Worm (Caenorhabditis elegans): ENCODE data around the gene ckb-4.
A peak's percentile ranks its signal among the peaks of the same experiment; 100 is the strongest.

The ckb-4 gene

ce11 chrV:2139918-2140317, 30.7 kb upstream of the ckb-4 start, which contains the start of gene F22F7.7:
TSS of gene F22F7.7 (minus strand) at chrV:2140042.
- TF ChIP-seq fkh-8 (tag; optimal IDR thresholded peaks at IDR 0.05) (no peak), isw-1 (GFP tag; IDR thresholded peaks at IDR 0.05) (no peak), fkh-10 (GFP tag; optimal IDR thresholded peaks at IDR 0.05) (no peak), irx-1 (tag; optimal IDR thresholded peaks at IDR 0.05) (no peak), aha-1 (tag; optimal IDR thresholded peaks at IDR 0.05) (no peak), blmp-1 (tag; optimal IDR thresholded peaks at IDR 0.05) (no peak), nhr-19 (GFP tag; conservative IDR thresholded peaks at IDR 0.05) (no peak)

ce11 chrV:2138287-2138686, 29.1 kb upstream of the ckb-4 start:
- no peak for TF ChIP-seq nhr-90 (tag; optimal IDR thresholded peaks at IDR 0.05; ENCODE audit: poor library complexity)
- TF ChIP-seq pag-3 (tag; optimal IDR thresholded peaks at IDR 0.05; ENCODE audit: borderline replicate concordance, insufficient read depth) = no peak
- TF ChIP-seq snpc-4 (tag; optimal IDR thresholded peaks at IDR 0.05) = no peak
- no peak for TF ChIP-seq unc-130 (tag; optimal IDR thresholded peaks at IDR 0.05)
- TF ChIP-seq lin-14 (GFP tag; optimal IDR thresholded peaks at IDR 0.05) = no peak
- peak in 1 of 2 experiments; percentile 71 for TF ChIP-seq lsy-2 (tag; optimal IDR thresholded peaks at IDR 0.05)
- peak; percentile 67 for TF ChIP-seq rnt-1 (tag; optimal IDR thresholded peaks at IDR 0.05)

ce11 chrV:2137010-2137409, 27.8 kb upstream of the ckb-4 start:
- TF ChIP-seq xbp-1 (tag; optimal IDR thresholded peaks at IDR 0.05) = no peak
- TF ChIP-seq ces-1 (GFP tag; optimal IDR thresholded peaks at IDR 0.05) = no peak
- TF ChIP-seq hlh-17 (GFP tag; optimal IDR thresholded peaks at IDR 0.05; ENCODE audit: borderline replicate concordance) = no peak
- peak; percentile 12 for TF ChIP-seq nhr-20 (tag; optimal IDR thresholded peaks at IDR 0.05)
- TF ChIP-seq unc-86 (tag; optimal IDR thresholded peaks at IDR 0.05) = no peak
- peak; percentile 66 for TF ChIP-seq blmp-1 (tag; optimal IDR thresholded peaks at IDR 0.05)
- no peak for TF ChIP-seq F16B12.6 (tag; optimal IDR thresholded peaks at IDR 0.05)
- TF ChIP-seq fkh-10 (GFP tag; optimal IDR thresholded peaks at IDR 0.05) = no peak

- TF ChIP-seq lin-15B (tag; optimal IDR thresholded peaks at IDR 0.05) (no peak), nhr-71 (tag; optimal IDR thresholded peaks at IDR 0.05) (peak; percentile 31), lin-13 (GFP tag; optimal IDR thresholded peaks at IDR 0.05) (no peak), lsy-2 (tag; optimal IDR thresholded peaks at IDR 0.05) (peak in 1 of 2 experiments; percentile 44), mef-2 (tag; optimal IDR thresholded peaks at IDR 0.05) (no peak), ceh-82 (tag; optimal IDR thresholded peaks at IDR 0.05) (peak in 1 of 3 experiments; percentile 42), nhr-20 (tag; optimal IDR thresholded peaks at IDR 0.05) (peak; percentile 1), nhr-11 (tag; optimal IDR thresholded peaks at IDR 0.05) (no peak), nhr-85 (tag) (peak; percentile 72), fkh-8 (tag; optimal IDR thresholded peaks at IDR 0.05) (peak; percentile 34), lin-14 (GFP tag; optimal IDR thresholded peaks at IDR 0.05) (peak; percentile 98), rnt-1 (tag; optimal IDR thresholded peaks at IDR 0.05) (peak; percentile 62), efl-1 (optimal IDR thresholded peaks at IDR 0.05) (peak; percentile 4 to 17), efl-1 (GFP tag; optimal IDR thresholded peaks at IDR 0.05 in 1 of 2) (no peak), skn-1 (tag; optimal IDR thresholded peaks at IDR 0.05) (peak; percentile 23), nhr-237 (tag; optimal IDR thresholded peaks at IDR 0.05) (no peak), nhr-47 (tag; optimal IDR thresholded peaks at IDR 0.05) (no peak), blmp-1 (tag; optimal IDR thresholded peaks at IDR 0.05) (peak; percentile 48), snu-23 (GFP tag; optimal IDR thresholded peaks at IDR 0.05) (peak; percentile 7), lin-39 (tag; optimal IDR thresholded peaks at IDR 0.05) (no peak), jun-1 (tag; optimal IDR thresholded peaks at IDR 0.05) (peak; percentile 56), mep-1 (tag; optimal IDR thresholded peaks at IDR 0.05) (peak; percentile 19)
Observed at ce11 chrV:2135323-2135722, 26.1 kb upstream of the ckb-4 start.

- no peak for TF ChIP-seq sptf-1 (tag; optimal IDR thresholded peaks at IDR 0.05)
- TF ChIP-seq hpl-2 (GFP tag; optimal IDR thresholded peaks at IDR 0.05) = no peak
- TF ChIP-seq ces-1 (GFP tag; optimal IDR thresholded peaks at IDR 0.05) = no peak
- TF ChIP-seq pqm-1 (tag; optimal IDR thresholded peaks at IDR 0.05) = no peak
- TF ChIP-seq elt-2 (tag; optimal IDR thresholded peaks at IDR 0.05) = no peak
- TF ChIP-seq C04F5.9 (tag; optimal IDR thresholded peaks at IDR 0.05) = no peak
- TF ChIP-seq mab-9 (GFP tag; IDR thresholded peaks at IDR 0.05) = no peak
- peak; percentile 47 for TF ChIP-seq tbx-2 (tag; optimal IDR thresholded peaks at IDR 0.05)
- TF ChIP-seq egl-13 (tag; optimal IDR thresholded peaks at IDR 0.05) = no peak
- no peak for TF ChIP-seq unc-30 (tag; optimal IDR thresholded peaks at IDR 0.05)
- no peak for TF ChIP-seq efl-3 (GFP tag; optimal IDR thresholded peaks at IDR 0.05)
- TF ChIP-seq ceh-8 (GFP tag; optimal IDR thresholded peaks at IDR 0.05) = no peak
- no peak for TF ChIP-seq unc-62 (GFP tag; optimal IDR thresholded peaks at IDR 0.05)
- TF ChIP-seq ztf-4 (tag; optimal IDR thresholded peaks at IDR 0.05) = no peak
Observed at ce11 chrV:2134340-2134739, 25.1 kb upstream of the ckb-4 start.

All from whole organism, L1 larva.